Fruit fly (Drosophila melanogaster) whole organism, embryonic: ENCODE data around the gene CG14054.

Experiments used
- CG11456 ChIP-seq: fragments of 200-800 bp; sonication (Bioruptor generic); IDR thresholded peaks from 3 replicates; pipeline ENCODE4 v1.3.6; 2022; ENCODE audit warnings: missing biosample characterization, missing genetic modification characterization
- CG12104 ChIP-seq: fragments of 200-800 bp; sonication (Bioruptor generic); optimal IDR thresholded peaks from 3 replicates; lab custom pipeline; 2016; ENCODE audit warnings: missing biosample characterization, missing genetic modification characterization
- CG12942 ChIP-seq: fragments of 200-800 bp; sonication (Bioruptor generic); optimal IDR thresholded peaks from 3 replicates; lab custom pipeline; 2016; ENCODE audit warnings: missing biosample characterization, missing genetic modification characterization
- CG15514 ChIP-seq: fragments of 200-800 bp; sonication (Bioruptor generic); optimal IDR thresholded peaks from 3 replicates; lab custom pipeline; 2017; ENCODE audit warnings: missing biosample characterization, missing genetic modification characterization, mild to moderate bottlenecking, moderate library complexity, missing genetic modification reagents
- CG15601 ChIP-seq: fragments of 200-800 bp; sonication (Bioruptor generic); optimal IDR thresholded peaks from 3 replicates; lab custom pipeline; 2019; ENCODE audit warnings: missing biosample characterization, mild to moderate bottlenecking, missing genetic modification characterization, moderate library complexity
- CG17328 ChIP-seq: fragments of 200-800 bp; sonication (Bioruptor generic); IDR thresholded peaks from 2 replicates; pipeline ENCODE4 v1.3.6; 2022; ENCODE audit warnings: missing biosample characterization, missing genetic modification characterization
- CG17612 ChIP-seq: fragments of 200-800 bp; sonication (Bioruptor generic); IDR thresholded peaks from 2 replicates; pipeline ENCODE4 v1.3.6; 2022; ENCODE audit warnings: missing biosample characterization, missing genetic modification characterization
- CG17829 ChIP-seq: fragments of 200-800 bp; optimal IDR thresholded peaks from 2 replicates; lab custom pipeline; 2019; ENCODE audit warnings: missing biosample characterization, mild to moderate bottlenecking, missing genetic modification characterization, moderate library complexity
- CG18011 ChIP-seq: fragments of 200-800 bp; sonication (Bioruptor generic); optimal IDR thresholded peaks from 2 replicates; lab custom pipeline; 2017; ENCODE audit warnings: missing biosample characterization, missing genetic modification characterization, mild to moderate bottlenecking, moderate library complexity, missing genotype
- CG2199 ChIP-seq: fragments of 200-800 bp; sonication (Bioruptor generic); IDR thresholded peaks from 3 replicates; pipeline ENCODE4 v1.3.6; 2022; ENCODE audit warnings: missing biosample characterization, missing genetic modification characterization
- CG2202 ChIP-seq: fragments of 200-800 bp; sonication (Bioruptor generic); optimal IDR thresholded peaks from 2 replicates; lab custom pipeline; 2018; ENCODE audit warnings: missing biosample characterization, mild to moderate bottlenecking, missing genetic modification characterization
- CG32532 ChIP-seq: fragments of 200-800 bp; sonication (Bioruptor generic); IDR thresholded peaks from 2 replicates; pipeline ENCODE4 v1.3.6; 2022; ENCODE audit warnings: missing biosample characterization, missing genetic modification characterization
- CG34422 ChIP-seq: fragments of 200-800 bp; sonication (Bioruptor generic); IDR thresholded peaks from 3 replicates; pipeline ENCODE4 v1.3.6; 2022; ENCODE audit warnings: missing biosample characterization, missing genetic modification characterization
- CG3995 ChIP-seq: fragments of 200-800 bp; sonication (Bioruptor generic); optimal IDR thresholded peaks from 3 replicates; lab custom pipeline; 2016; ENCODE audit warnings: missing biosample characterization, missing genetic modification characterization
- CG5180 ChIP-seq: fragments of 200-800 bp; sonication (Bioruptor generic); optimal IDR thresholded peaks from 3 replicates; lab custom pipeline; 2017; ENCODE audit warnings: missing biosample characterization, missing genetic modification characterization, mild to moderate bottlenecking, moderate library complexity, missing genetic modification reagents
- CG6654 ChIP-seq: fragments of 200-800 bp; sonication (Bioruptor generic); optimal IDR thresholded peaks from 2 replicates; lab custom pipeline; 2017; ENCODE audit warnings: missing biosample characterization, mild to moderate bottlenecking, missing genetic modification characterization
- CG6813 ChIP-seq: fragments of 200-800 bp; sonication (Bioruptor generic); optimal IDR thresholded peaks from 2 replicates; lab custom pipeline; 2017; ENCODE audit warnings: missing biosample characterization, missing genetic modification characterization, mild to moderate bottlenecking, moderate library complexity, missing genetic modification reagents
- CG7963 ChIP-seq: fragments of 200-800 bp; sonication (Bioruptor generic); IDR thresholded peaks from 3 replicates; pipeline ENCODE4 v1.3.6; 2022; ENCODE audit warnings: missing biosample characterization, missing genetic modification characterization; ENCODE audit not compliant: partially characterized antibody
- Camta ChIP-seq: fragments of 200-800 bp; sonication (Bioruptor generic); optimal IDR thresholded peaks from 2 replicates; lab custom pipeline; 2016; ENCODE audit warnings: missing biosample characterization, missing genetic modification characterization
- Deaf1 ChIP-seq: fragments of 200-800 bp; optimal IDR thresholded peaks from 3 replicates; lab custom pipeline; 2019; ENCODE audit warnings: missing biosample characterization, mild to moderate bottlenecking, missing genetic modification characterization, moderate library complexity
- Dek ChIP-seq: fragments of 200-800 bp; sonication (Bioruptor generic); optimal IDR thresholded peaks from 3 replicates; lab custom pipeline; 2019; ENCODE audit warnings: missing biosample characterization, mild to moderate bottlenecking, missing genetic modification characterization, moderate library complexity
- Dip2 ChIP-seq: fragments of 200-800 bp; sonication (Bioruptor generic); IDR thresholded peaks from 2 replicates; pipeline ENCODE4 v1.3.6; 2022; ENCODE audit warnings: missing biosample characterization, missing genetic modification characterization
- Doc2 ChIP-seq: fragments of 200-800 bp; sonication (Bioruptor generic); IDR thresholded peaks from 2 replicates; pipeline ENCODE4 v1.3.6; 2022; ENCODE audit warnings: missing biosample characterization, missing genetic modification characterization
- Eip74EF ChIP-seq, 2 experiments: fragments of 200-800 bp in 1 of 2; fragments of >200 bp in 1 of 2; sonication (Bioruptor generic) in 1 of 2; optimal IDR thresholded peaks; 2 replicates each; lab custom pipeline; 2017 to 2019; ENCODE audit warnings: missing biosample characterization in 2 of 2, missing genetic modification characterization in 2 of 2, mild to moderate bottlenecking in 1 of 2, moderate library complexity in 1 of 2
- Elba2 ChIP-seq: fragments of 200-800 bp; sonication (Bioruptor generic); optimal IDR thresholded peaks from 3 replicates; lab custom pipeline; 2016; ENCODE audit warnings: missing biosample characterization, missing genetic modification characterization
- Ets65A ChIP-seq: fragments of 200-800 bp; sonication (Bioruptor generic); peaks from one replicate; lab custom pipeline; 2016; ENCODE audit warnings: missing biosample characterization, missing genetic modification characterization
- Hand ChIP-seq: fragments of 200-800 bp; sonication (Bioruptor generic); optimal IDR thresholded peaks from 2 replicates; lab custom pipeline; 2017; ENCODE audit warnings: mild to moderate bottlenecking, missing biosample characterization, missing genetic modification reagents, missing genetic modification characterization
- Hr3 ChIP-seq: fragments of 200-800 bp; sonication (Bioruptor generic); optimal IDR thresholded peaks from 3 replicates; lab custom pipeline; 2016; ENCODE audit warnings: missing biosample characterization, missing genetic modification characterization
- Lhr ChIP-seq: fragments of 200-800 bp; sonication (Bioruptor generic); optimal IDR thresholded peaks from 3 replicates; lab custom pipeline; 2017; ENCODE audit warnings: mild to moderate bottlenecking, missing biosample characterization, missing genetic modification reagents, missing genetic modification characterization
- MESR4 ChIP-seq: fragments of 200-800 bp; sonication (Bioruptor generic); optimal IDR thresholded peaks from 2 replicates; lab custom pipeline; 2018; ENCODE audit warnings: missing biosample characterization, mild to moderate bottlenecking, missing genetic modification characterization, moderate library complexity
- Tbp ChIP-seq: fragments of >200 bp; optimal IDR thresholded peaks from 2 replicates; lab custom pipeline; 2018; ENCODE audit warnings: missing biosample characterization, missing genetic modification characterization
- abd-A ChIP-seq: fragments of 200-800 bp; sonication (Bioruptor generic); optimal IDR thresholded peaks from 3 replicates; lab custom pipeline; 2019; ENCODE audit warnings: missing biosample characterization, mild to moderate bottlenecking, missing genetic modification characterization, moderate library complexity
- ato ChIP-seq: fragments of 200-800 bp; sonication (Bioruptor generic); IDR thresholded peaks from 2 replicates; pipeline ENCODE4 v1.3.6; 2022; ENCODE audit warnings: missing biosample characterization, missing genetic modification characterization; ENCODE audit not compliant: partially characterized antibody
- cas ChIP-seq: fragments of 200-800 bp; sonication (Bioruptor generic); IDR thresholded peaks from 2 replicates; pipeline ENCODE4 v1.3.6; 2022; ENCODE audit warnings: missing biosample characterization, missing genetic modification characterization
- chif ChIP-seq, 2 experiments: fragments of 200-800 bp; sonication (Bioruptor generic); optimal IDR thresholded peaks; 3 replicates each; lab custom pipeline; 2016; ENCODE audit warnings: missing biosample characterization in 2 of 2, missing genetic modification characterization in 2 of 2
- chm ChIP-seq: fragments of 200-800 bp; sonication (Bioruptor generic); IDR thresholded peaks from 2 replicates; pipeline ENCODE4 v1.3.6; 2022; ENCODE audit warnings: missing biosample characterization, missing genetic modification characterization
- exex ChIP-seq: fragments of 200-800 bp; sonication (Bioruptor generic); optimal IDR thresholded peaks from 4 replicates; lab custom pipeline; 2018; ENCODE audit warnings: missing biosample characterization, mild to moderate bottlenecking, missing genetic modification characterization, moderate library complexity
- fd3F ChIP-seq: fragments of 200-800 bp; sonication (Bioruptor generic); optimal IDR thresholded peaks from 2 replicates; lab custom pipeline; 2018; ENCODE audit warnings: missing biosample characterization, mild to moderate bottlenecking, missing genetic modification characterization, moderate library complexity
- fru ChIP-seq: fragments of >200 bp; optimal IDR thresholded peaks from 2 replicates; lab custom pipeline; 2017
- h ChIP-seq: fragments of >200 bp; optimal IDR thresholded peaks from 2 replicates; lab custom pipeline; 2017
- hbn ChIP-seq: fragments of 200-800 bp; sonication (Bioruptor generic); IDR thresholded peaks from 2 replicates; pipeline ENCODE4 v1.3.6; 2022; ENCODE audit warnings: missing biosample characterization, missing genetic modification characterization; ENCODE audit not compliant: partially characterized antibody
- her ChIP-seq: fragments of 200-800 bp; sonication (Bioruptor generic); optimal IDR thresholded peaks from 2 replicates; lab custom pipeline; 2016; ENCODE audit warnings: missing biosample characterization, missing genetic modification characterization
- otp ChIP-seq: fragments of 200-800 bp; sonication (Bioruptor generic); IDR thresholded peaks from 3 replicates; pipeline ENCODE4, ENCODE4 v1.3.6; 2022; ENCODE audit warnings: missing biosample characterization, missing genetic modification characterization
- psq ChIP-seq: fragments of 200-800 bp; sonication (Bioruptor generic); optimal IDR thresholded peaks from 2 replicates; lab custom pipeline; 2017; ENCODE audit warnings: missing biosample characterization, missing genetic modification characterization
- pzg ChIP-seq: fragments of 200-800 bp; sonication (Bioruptor generic); optimal IDR thresholded peaks from 3 replicates; lab custom pipeline; 2018; ENCODE audit warnings: missing biosample characterization, mild to moderate bottlenecking, missing genetic modification characterization, moderate library complexity
- sens ChIP-seq: fragments of 200-800 bp; sonication (Bioruptor generic); peaks from one replicate; lab custom pipeline; 2016; ENCODE audit warnings: missing biosample characterization, missing genetic modification characterization
- sima ChIP-seq: fragments of 200-800 bp; sonication (Bioruptor generic); optimal IDR thresholded peaks from 2 replicates; lab custom pipeline; 2016; ENCODE audit warnings: missing biosample characterization, missing genetic modification characterization
- sna ChIP-seq: fragments of 200-800 bp; sonication (Bioruptor generic); IDR thresholded peaks from 2 replicates; pipeline ENCODE4 v1.3.6; 2022; ENCODE audit warnings: missing biosample characterization, missing genetic modification characterization; ENCODE audit not compliant: partially characterized antibody
- vvl ChIP-seq: fragments of 200-800 bp; sonication (Bioruptor generic); IDR thresholded peaks from 2 replicates; pipeline ENCODE4 v1.3.6; 2022; ENCODE audit warnings: missing biosample characterization, missing genetic modification characterization

Gene CG14054

DNA sequence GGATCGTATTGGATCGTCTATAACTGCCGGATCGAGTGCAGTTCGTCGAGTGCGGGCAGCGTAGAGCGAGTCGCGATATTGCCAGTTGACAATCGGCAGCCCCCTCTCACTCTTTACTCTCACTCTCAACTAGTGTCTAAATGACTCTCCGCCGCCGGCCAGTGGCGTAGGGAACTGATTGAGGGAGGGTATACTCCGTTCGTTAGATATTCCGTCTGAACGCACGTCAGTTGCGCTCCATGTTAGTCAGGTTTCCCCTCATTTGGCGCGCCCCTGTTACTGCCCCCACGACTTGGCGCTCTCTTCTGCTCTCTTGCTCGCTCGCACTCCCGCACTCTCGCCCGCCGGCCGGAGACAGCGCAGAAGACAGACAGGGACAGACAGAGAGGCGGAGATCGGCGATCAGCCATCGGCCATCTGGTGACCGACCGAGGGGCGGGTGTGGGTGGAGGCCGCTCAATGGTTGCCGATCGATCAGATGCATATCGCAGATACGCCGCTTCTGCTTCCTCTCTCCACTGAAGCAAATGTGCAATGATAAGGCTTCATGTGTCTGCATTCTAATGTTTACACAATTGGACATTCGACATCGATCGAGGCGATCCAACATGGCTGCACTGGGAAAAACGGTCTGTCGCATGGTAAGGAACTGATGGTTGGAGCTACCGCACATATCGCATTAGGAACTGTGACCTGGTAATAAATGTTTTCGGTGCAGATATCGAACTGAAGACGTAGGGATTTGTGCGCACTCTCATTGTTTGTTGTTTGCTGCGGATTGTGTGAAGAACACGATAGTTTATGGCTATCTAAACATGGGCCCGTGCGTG lies 15.9 kb downstream of the CG14054 start, which contains the start of gene moody (continued):
- TF ChIP-seq Dip2, result peak; percentile 57; the same call in 1 of the 2 replicates
- peak; percentile 90 for TF ChIP-seq CG18011 (GFP tag; lab: Kevin White, UChicago)
- peak; percentile 87 for TF ChIP-seq CG6654 (GFP tag; lab: Kevin White, UChicago)
- peak; percentile 89 for TF ChIP-seq CG5180
- TF ChIP-seq exex (tag; lab: Kevin White, UChicago), result peak; percentile 85
- TF ChIP-seq Hr3 (GFP tag; lab: Kevin White, UChicago), result peak; percentile 93
- peak; percentile 98 for TF ChIP-seq CG12942 (GFP tag; lab: Kevin White, UChicago)
- peak; percentile 66 for TF ChIP-seq MESR4
- TF ChIP-seq pzg (GFP tag; lab: Kevin White, UChicago), result peak; percentile 45
- TF ChIP-seq CG17612 (GFP tag; lab: Robert Waterston, UW), result peak; percentile 97
- TF ChIP-seq CG17829 (tag; lab: Kevin White, UChicago), result peak; percentile 95
- peak; percentile 99 for TF ChIP-seq Ets65A (GFP tag; lab: Kevin White, UChicago)
- peak; percentile 98 for TF ChIP-seq CG6813 (GFP tag; lab: Kevin White, UChicago)
- TF ChIP-seq CG34422, result peak; percentile 98
- TF ChIP-seq h (lab: Kevin White, UChicago), result no peak
- peak; percentile 97 for TF ChIP-seq Dek
- TF ChIP-seq CG11456 (GFP tag; lab: Robert Waterston, UW), result peak; percentile 100
- TF ChIP-seq fd3F, result peak; percentile 94
- TF ChIP-seq cas (GFP tag; lab: Robert Waterston, UW), result peak; percentile 98
- TF ChIP-seq hbn, result peak; percentile 48; the same call in 1 of the 2 replicates
- peak; percentile 81 for TF ChIP-seq CG3995 (GFP tag; lab: Kevin White, UChicago)
- peak; percentile 97 for TF ChIP-seq her (GFP tag; lab: Kevin White, UChicago)
- TF ChIP-seq Tbp (GFP tag; lab: Kevin White, UChicago), result no peak
- TF ChIP-seq ato (GFP tag; lab: Robert Waterston, UW), result no peak
- peak; percentile 99 for TF ChIP-seq chm (GFP tag; lab: Robert Waterston, UW)
- TF ChIP-seq Eip74EF (GFP tag; optimal IDR thresholded peaks at IDR 0.05; lab: Kevin White, UChicago), result peak in 1 of 2 experiments; percentile 89
- TF ChIP-seq vvl (GFP tag; lab: Robert Waterston, UW), result peak; percentile 99
- peak; percentile 89 for TF ChIP-seq psq (GFP tag; lab: Kevin White, UChicago)
- peak; percentile 84 for TF ChIP-seq CG2202 (tag; lab: Kevin White, UChicago)
- peak; percentile 97 for TF ChIP-seq Hand (GFP tag; lab: Kevin White, UChicago)
- TF ChIP-seq CG2199 (GFP tag; lab: Robert Waterston, UW), result peak; percentile 97
- TF ChIP-seq abd-A, result peak; percentile 85
- TF ChIP-seq CG12104, result peak; percentile 86
- TF ChIP-seq sima (GFP tag; lab: Kevin White, UChicago), result peak; percentile 88
- peak; percentile 93 for TF ChIP-seq CG15601 (tag; lab: Kevin White, UChicago)
- peak; percentile 96 to 97 for TF ChIP-seq chif (GFP tag; optimal IDR thresholded peaks at IDR 0.05; lab: Kevin White, UChicago)
- TF ChIP-seq Elba2 (GFP tag; lab: Kevin White, UChicago), result no peak
- TF ChIP-seq sens (GFP tag; lab: Kevin White, UChicago), result peak; percentile 99
- TF ChIP-seq Deaf1 (tag; lab: Kevin White, UChicago), result peak; percentile 86
- peak; percentile 95 for TF ChIP-seq Camta (GFP tag; lab: Kevin White, UChicago)
- no peak for TF ChIP-seq CG7963 (GFP tag; lab: Robert Waterston, UW)
- no peak for TF ChIP-seq fru (lab: Kevin White, UChicago)
- peak; percentile 98 for TF ChIP-seq CG17328 (GFP tag; lab: Robert Waterston, UW)
- peak; percentile 95 for TF ChIP-seq CG15514 (GFP tag; lab: Kevin White, UChicago)
- peak; percentile 71 for TF ChIP-seq Lhr (GFP tag; lab: Kevin White, UChicago)
- TF ChIP-seq otp, result peak; percentile 99
- 0 out of 2 replicates have a peak, but pooled peaks have one; percentile 17 for TF ChIP-seq sna (GFP tag; lab: Robert Waterston, UW)
- TF ChIP-seq CG32532 (GFP tag; lab: Robert Waterston, UW), result peak; percentile 99
- peak; percentile 92 for TF ChIP-seq Doc2
